Fruit fly (Drosophila melanogaster): ENCODE measurements around the gene CG9399.

CG9399 gene

dm6 chr3R:9618331-9618730 is 44.3 kb upstream of the CG9399 start (continued):
- TF ChIP-seq Eip75B (GFP tag; optimal IDR thresholded peaks at IDR 0.05), result peak; percentile 38
- TF ChIP-seq Hr38 (GFP tag; optimal IDR thresholded peaks at IDR 0.05), result no peak
- TF ChIP-seq dac (GFP tag; optimal IDR thresholded peaks at IDR 0.05), result peak; percentile 67
- peak; percentile 66 for TF ChIP-seq cyc (GFP tag; optimal IDR thresholded peaks at IDR 0.05)
- TF ChIP-seq CG10669 (GFP tag; optimal IDR thresholded peaks at IDR 0.05), result peak; percentile 50
- no peak for TF ChIP-seq CG4318 (GFP tag; optimal IDR thresholded peaks at IDR 0.05)
- peak; percentile 41 for TF ChIP-seq CG34406 (GFP tag; optimal IDR thresholded peaks at IDR 0.05)
- peak; percentile 90 for TF ChIP-seq CG11294 (GFP tag; IDR thresholded peaks at IDR 0.05)
- TF ChIP-seq ss (GFP tag; optimal IDR thresholded peaks at IDR 0.05), result no peak
- TF ChIP-seq CG6808 (GFP tag; optimal IDR thresholded peaks at IDR 0.05), result peak; percentile 53
- peak; percentile 80 for TF ChIP-seq CG6276 (GFP tag; optimal IDR thresholded peaks at IDR 0.05)
- peak; percentile 62 for TF ChIP-seq acj6 (GFP tag; optimal IDR thresholded peaks at IDR 0.05)
- TF ChIP-seq spab (GFP tag; optimal IDR thresholded peaks at IDR 0.05), result peak; percentile 21
- peak; percentile 56 for TF ChIP-seq CG31627 (GFP tag; optimal IDR thresholded peaks at IDR 0.05)
- TF ChIP-seq CG3032 (tag; optimal IDR thresholded peaks at IDR 0.05), result peak; percentile 35
- peak; percentile 66 for TF ChIP-seq pdm3 (GFP tag; optimal IDR thresholded peaks at IDR 0.05)
- TF ChIP-seq CG32006 (GFP tag; optimal IDR thresholded peaks at IDR 0.05), result peak; percentile 85
- TF ChIP-seq CG8319 (GFP tag; optimal IDR thresholded peaks at IDR 0.05), result peak; percentile 34
- peak; percentile 76 for TF ChIP-seq Lpt (GFP tag; optimal IDR thresholded peaks at IDR 0.05)
- peak; percentile 34 for TF ChIP-seq CG8632 (GFP tag; optimal IDR thresholded peaks at IDR 0.05)
- no peak for TF ChIP-seq CG6854 (GFP tag; optimal IDR thresholded peaks at IDR 0.05)
- peak; percentile 67 for TF ChIP-seq CG11762 (GFP tag; optimal IDR thresholded peaks at IDR 0.05; ENCODE audit: insufficient read depth)
- no peak for TF ChIP-seq Smox (GFP tag; optimal IDR thresholded peaks at IDR 0.05)
- TF ChIP-seq vri (GFP tag; optimal IDR thresholded peaks at IDR 0.05), result no peak

dm6 chr3R:9613124-9613523 is 39.1 kb upstream of the CG9399 start:
- TF ChIP-seq CG15336 (GFP tag; IDR thresholded peaks at IDR 0.05), result peak; percentile 94
- TF ChIP-seq dsx (GFP tag; optimal IDR thresholded peaks at IDR 0.05; ENCODE audit: poor library complexity, severe bottlenecking), result peak; percentile 3
- TF ChIP-seq CG8119 (GFP tag; IDR thresholded peaks at IDR 0.05), result peak; percentile 93
- TF ChIP-seq pdm3 (GFP tag; optimal IDR thresholded peaks at IDR 0.05), result peak; percentile 88
- peak; percentile 75 for TF ChIP-seq CG34406 (GFP tag; optimal IDR thresholded peaks at IDR 0.05)
- TF ChIP-seq fkh (GFP tag; optimal IDR thresholded peaks at IDR 0.05), result no peak
- peak; percentile 74 for TF ChIP-seq dac (GFP tag; optimal IDR thresholded peaks at IDR 0.05)
- peak; percentile 20 for TF ChIP-seq CG6808 (GFP tag; optimal IDR thresholded peaks at IDR 0.05)
- peak; percentile 90 for TF ChIP-seq CG6276 (GFP tag; optimal IDR thresholded peaks at IDR 0.05)
- no peak for TF ChIP-seq CG1621 (tag; optimal IDR thresholded peaks at IDR 0.05)
- peak; percentile 88 for TF ChIP-seq CG32006 (GFP tag; optimal IDR thresholded peaks at IDR 0.05)
- peak; percentile 92 for TF ChIP-seq esn (GFP tag; optimal IDR thresholded peaks at IDR 0.05)
- TF ChIP-seq Ets21C (GFP tag; optimal IDR thresholded peaks at IDR 0.05), result peak; percentile 78
- peak; percentile 76 for TF ChIP-seq CG10631 (GFP tag; optimal IDR thresholded peaks at IDR 0.05)
- peak; percentile 83 for TF ChIP-seq Smox (GFP tag; optimal IDR thresholded peaks at IDR 0.05)
- peak; percentile 65 for TF ChIP-seq Blimp-1 (GFP tag; optimal IDR thresholded peaks at IDR 0.05)
- TF ChIP-seq topi (GFP tag; optimal IDR thresholded peaks at IDR 0.05), result peak; percentile 90
- peak; percentile 96 for TF ChIP-seq Eip78C (GFP tag)
- TF ChIP-seq Met (GFP tag; optimal IDR thresholded peaks at IDR 0.05), result peak; percentile 91
- TF ChIP-seq Hr38 (GFP tag; optimal IDR thresholded peaks at IDR 0.05), result no peak
- peak; percentile 89 for TF ChIP-seq CG3919 (GFP tag; optimal IDR thresholded peaks at IDR 0.05)
- peak; percentile 40 for TF ChIP-seq CG3032 (tag; optimal IDR thresholded peaks at IDR 0.05)
- peak; percentile 90 for TF ChIP-seq Hr39 (GFP tag; optimal IDR thresholded peaks at IDR 0.05)
- peak; percentile 87 for TF ChIP-seq Gug (GFP tag; IDR thresholded peaks at IDR 0.05)
- peak; percentile 86 for TF ChIP-seq achi (GFP tag; optimal IDR thresholded peaks at IDR 0.05)
- peak; percentile 80 for TF ChIP-seq Lpt (GFP tag; optimal IDR thresholded peaks at IDR 0.05)
- peak; percentile 87 for TF ChIP-seq OdsH (GFP tag; optimal IDR thresholded peaks at IDR 0.05)
- TF ChIP-seq CG6854 (GFP tag; optimal IDR thresholded peaks at IDR 0.05), result peak; percentile 66
- TF ChIP-seq svp (GFP tag), result peak; percentile 95
- peak; percentile 96 for TF ChIP-seq eg (GFP tag; IDR thresholded peaks at IDR 0.05)
- TF ChIP-seq Eip75B (GFP tag; optimal IDR thresholded peaks at IDR 0.05), result peak; percentile 87
- TF ChIP-seq cyc (GFP tag; optimal IDR thresholded peaks at IDR 0.05), result peak; percentile 89
- TF ChIP-seq CG8319 (GFP tag; optimal IDR thresholded peaks at IDR 0.05), result peak; percentile 68
- peak; percentile 89 for TF ChIP-seq CG11294 (GFP tag; IDR thresholded peaks at IDR 0.05)
- TF ChIP-seq CG16779 (tag; optimal IDR thresholded peaks at IDR 0.05), result peak; percentile 68
- peak; percentile 32 for TF ChIP-seq spab (GFP tag; optimal IDR thresholded peaks at IDR 0.05)
- TF ChIP-seq vri (GFP tag; optimal IDR thresholded peaks at IDR 0.05), result peak; percentile 76
- peak; percentile 84 for TF ChIP-seq Sox14 (GFP tag; optimal IDR thresholded peaks at IDR 0.05)
- TF ChIP-seq CG10669 (GFP tag; optimal IDR thresholded peaks at IDR 0.05), result peak; percentile 48
- peak; percentile 81 for TF ChIP-seq CG11762 (GFP tag; optimal IDR thresholded peaks at IDR 0.05; ENCODE audit: insufficient read depth)
- peak in 1 of 2 experiments; percentile 65 for TF ChIP-seq salr (GFP tag; optimal IDR thresholded peaks at IDR 0.05)

All from whole organism, prepupa.